Worm (Caenorhabditis elegans) whole organism, mixed stage, embryonic: ENCODE results near the gene F38A5.8.
"Not testable (repeated sequence)": the region's sequence is repeated elsewhere in the genome, so short reads cannot be mapped to it uniquely, and the experiment has no call there.

Experiments used
- M03D4.4 ChIP-seq: sonication (generic microtip); optimal IDR thresholded peaks from 2 replicates; lab custom pipeline; 2017; ENCODE audit warnings: mild to moderate bottlenecking, missing genetic modification characterization, missing compliant biosample characterization
- bed-3 ChIP-seq: fragments of 200-800 bp; sonication (Bioruptor generic); optimal IDR thresholded peaks from 3 replicates; lab custom pipeline; 2018; ENCODE audit warnings: mild to moderate bottlenecking, missing genetic modification characterization, moderate library complexity, missing compliant biosample characterization
- blmp-1 ChIP-seq: fragments of 150-350 bp; optimal IDR thresholded peaks from 2 replicates; lab custom pipeline; 2014; ENCODE audit warnings: missing biosample characterization, missing genetic modification characterization
- ceh-39 ChIP-seq: fragments of 150-350 bp; optimal IDR thresholded peaks from 2 replicates; lab custom pipeline; 2014; ENCODE audit warnings: missing biosample characterization, missing genetic modification characterization
- ceh-43 ChIP-seq: fragments of 200-800 bp; sonication (Bioruptor generic); optimal IDR thresholded peaks from 2 replicates; lab custom pipeline; 2018; ENCODE audit warnings: mild to moderate bottlenecking, missing genetic modification characterization, moderate library complexity, missing compliant biosample characterization
- ceh-83 ChIP-seq: fragments of 200-800 bp; sonication (Bioruptor generic); optimal IDR thresholded peaks from 2 replicates; lab custom pipeline; 2018; ENCODE audit warnings: mild to moderate bottlenecking, missing genetic modification characterization, missing compliant biosample characterization
- ces-1 ChIP-seq: fragments of 150-350 bp; optimal IDR thresholded peaks from 2 replicates; lab custom pipeline; 2014; ENCODE audit warnings: missing biosample characterization, missing genetic modification reagents, missing genetic modification characterization
- cnd-1 ChIP-seq: fragments of 200-800 bp; sonication (Bioruptor generic); optimal IDR thresholded peaks from 2 replicates; lab custom pipeline; 2018; ENCODE audit warnings: mild to moderate bottlenecking, missing genetic modification characterization, missing compliant biosample characterization
- drap-1 ChIP-seq: fragments of 200-800 bp; sonication (Bioruptor generic); optimal IDR thresholded peaks from 3 replicates; lab custom pipeline; 2018; ENCODE audit warnings: mild to moderate bottlenecking, missing genetic modification characterization, missing compliant biosample characterization
- elt-1 ChIP-seq: sonication (generic microtip); optimal IDR thresholded peaks from 2 replicates; lab custom pipeline; 2017; ENCODE audit warnings: missing genetic modification characterization, mild to moderate bottlenecking, missing compliant biosample characterization, antibody characterized with exemption, moderate library complexity, borderline replicate concordance; ENCODE audit not compliant: insufficient read depth
- elt-3 ChIP-seq: fragments of 150-350 bp; optimal IDR thresholded peaks from 2 replicates; lab custom pipeline; 2014; ENCODE audit warnings: missing biosample characterization, missing genetic modification characterization
- flh-1 ChIP-seq: fragments of 200-800 bp; sonication (Bioruptor generic); optimal IDR thresholded peaks from 2 replicates; lab custom pipeline; 2018; ENCODE audit warnings: mild to moderate bottlenecking, missing genetic modification characterization, moderate library complexity, missing compliant biosample characterization
- ham-2 ChIP-seq: fragments of 200-800 bp; sonication (Bioruptor generic); optimal IDR thresholded peaks from 2 replicates; lab custom pipeline; 2018; ENCODE audit warnings: mild to moderate bottlenecking, missing genetic modification characterization, missing compliant biosample characterization
- hlh-1 ChIP-seq: fragments of 150-350 bp; optimal IDR thresholded peaks from 2 replicates; lab custom pipeline; 2014; ENCODE audit warnings: missing biosample characterization, missing genetic modification reagents, missing genetic modification characterization
- lin-13 ChIP-seq: fragments of 150-350 bp; optimal IDR thresholded peaks from 2 replicates; lab custom pipeline; 2014; ENCODE audit warnings: missing biosample characterization, missing genetic modification characterization
- lin-32 ChIP-seq: fragments of 200-800 bp; sonication (Bioruptor generic); optimal IDR thresholded peaks from 2 replicates; lab custom pipeline; 2018; ENCODE audit warnings: mild to moderate bottlenecking, missing genetic modification characterization, missing compliant biosample characterization
- lsy-2 ChIP-seq: fragments of 150-350 bp; optimal IDR thresholded peaks from 2 replicates; lab custom pipeline; 2014; ENCODE audit warnings: missing biosample characterization, missing genetic modification characterization
- mab-5 ChIP-seq: fragments of 150-350 bp; optimal IDR thresholded peaks from 2 replicates; lab custom pipeline; 2014; ENCODE audit warnings: missing biosample characterization, missing genetic modification characterization
- mep-1 ChIP-seq: fragments of 150-350 bp; optimal IDR thresholded peaks from 2 replicates; lab custom pipeline; 2017; ENCODE audit warnings: missing biosample characterization, missing genetic modification reagents, missing genetic modification characterization, inconsistent platforms
- nhr-2 ChIP-seq: fragments of 150-350 bp; optimal IDR thresholded peaks from 2 replicates; lab custom pipeline; 2014; ENCODE audit warnings: missing biosample characterization, missing genetic modification characterization
- nhr-28 ChIP-seq: fragments of 150-350 bp; optimal IDR thresholded peaks from 2 replicates; lab custom pipeline; 2014; ENCODE audit warnings: missing biosample characterization, missing genetic modification characterization
- nhr-76 ChIP-seq: sonication (generic microtip); optimal IDR thresholded peaks from 2 replicates; lab custom pipeline; 2017; ENCODE audit warnings: missing biosample characterization, missing genetic modification characterization
- pha-4 ChIP-seq: fragments of 150-350 bp; optimal IDR thresholded peaks from 2 replicates; lab custom pipeline; 2018; ENCODE audit warnings: missing biosample characterization, missing genetic modification reagents, missing genetic modification characterization
- sem-2 ChIP-seq: fragments of 200-800 bp; sonication (Bioruptor generic); optimal IDR thresholded peaks from 2 replicates; lab custom pipeline; 2018; ENCODE audit warnings: mild to moderate bottlenecking, missing genetic modification characterization, missing compliant biosample characterization
- sptf-1 ChIP-seq: sonication (generic microtip); optimal IDR thresholded peaks from 2 replicates; lab custom pipeline; 2017; ENCODE audit warnings: mild to moderate bottlenecking, missing genetic modification characterization, moderate library complexity, missing compliant biosample characterization
- unc-39 ChIP-seq: fragments of 150-350 bp; optimal IDR thresholded peaks from 2 replicates; lab custom pipeline; 2014; ENCODE audit warnings: missing biosample characterization, missing genetic modification characterization
- zip-8 ChIP-seq: fragments of 150-350 bp; optimal IDR thresholded peaks from 2 replicates; lab custom pipeline; 2014; ENCODE audit warnings: missing biosample characterization, missing genetic modification characterization
- ztf-11 ChIP-seq: fragments of 150-350 bp; optimal IDR thresholded peaks from 2 replicates; lab custom pipeline; 2014; ENCODE audit warnings: missing biosample characterization, missing genetic modification characterization

Gene F38A5.8

DNA sequence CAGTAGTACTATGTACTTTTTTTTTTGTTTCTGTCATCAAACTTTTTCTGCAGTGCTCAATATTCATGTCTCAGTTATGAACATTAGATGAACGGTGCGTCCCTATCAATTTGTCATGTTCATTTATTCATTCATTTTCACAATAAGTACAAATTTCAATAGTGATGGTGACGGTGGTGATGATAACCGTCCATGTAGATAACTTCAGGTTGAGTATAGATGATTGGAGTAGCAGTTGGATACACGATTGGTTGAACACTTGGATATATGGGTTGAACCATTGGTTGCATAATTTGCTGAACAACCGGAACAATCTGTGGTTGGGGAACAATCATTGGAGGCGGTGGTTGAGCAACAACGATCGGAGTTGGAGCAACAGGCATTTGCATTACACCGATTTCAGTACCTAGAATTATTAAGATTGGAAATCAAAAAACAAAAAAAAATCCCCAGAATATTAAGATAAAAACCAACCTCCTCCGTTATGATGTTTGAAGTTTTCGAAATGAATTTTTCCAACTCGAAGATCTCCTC, 11.4 kb upstream of the F38A5.8 start:
- TF ChIP-seq ceh-43 (GFP tag; lab: Kevin White, UChicago) (no peak), ceh-83 (no peak), M03D4.4 (tag; lab: Kevin White, UChicago) (no peak), ceh-39 (tag; lab: Kevin White, UChicago) (no peak), lin-13 (no peak), blmp-1 (tag; lab: Kevin White, UChicago) (no peak), nhr-76 (tag; lab: Kevin White, UChicago) (no peak), flh-1 (GFP tag; lab: Kevin White, UChicago) (no peak), bed-3 (no peak), drap-1 (GFP tag; lab: Kevin White, UChicago) (no peak)

- TF ChIP-seq elt-1 (tag; lab: Kevin White, UChicago) (no peak), sptf-1 (tag; lab: Kevin White, UChicago) (no peak), nhr-2 (no peak), ceh-83 (no peak), elt-3 (tag; lab: Kevin White, UChicago) (no peak), flh-1 (GFP tag; lab: Kevin White, UChicago) (no peak), ham-2 (GFP tag; lab: Kevin White, UChicago) (no peak), ztf-11 (tag; lab: Kevin White, UChicago) (no peak), mab-5 (tag; lab: Kevin White, UChicago) (no peak), ces-1 (GFP tag; lab: Kevin White, UChicago) (no peak), ceh-39 (tag; lab: Kevin White, UChicago) (no peak), M03D4.4 (tag; lab: Kevin White, UChicago) (no peak), unc-39 (tag; lab: Kevin White, UChicago) (no peak), zip-8 (tag; lab: Kevin White, UChicago) (no peak), drap-1 (GFP tag; lab: Kevin White, UChicago) (no peak), lsy-2 (tag; lab: Kevin White, UChicago) (no peak), lin-32 (GFP tag; lab: Kevin White, UChicago) (no peak), sem-2 (no peak), ceh-43 (GFP tag; lab: Kevin White, UChicago) (no peak)
These were observed 9.5 kb upstream of the F38A5.8 start, which contains the start of the genes lec-11 and irld-7 for ce11 chrIV:6590029-6590428. Gene lec-11 (minus strand): TSS chrIV:6590154. Gene irld-7 (plus strand): TSS chrIV:6590360.

ce11 chrIV:6591010-6591746, 8.4 kb upstream of the F38A5.8 start, which contains the start of the genes nspb-1 and nspb-2:
Gene nspb-1 (minus strand): TSS chrIV:6591110.
Gene nspb-2 (plus strand): TSS chrIV:6591696.
- not testable (repeated sequence) for TF ChIP-seq hlh-1, mab-5, pha-4 (tag; lab: Kevin White, UChicago)

ce11 chrIV:6594871-6595270, 4.7 kb upstream of the F38A5.8 start, which contains the start of gene nspb-3:
Gene nspb-3 (minus strand): TSS chrIV:6594971.
- not testable (repeated sequence) for TF ChIP-seq M03D4.4, zip-8, nhr-28 (tag; lab: Kevin White, UChicago)

ce11 chrIV:6595912-6596311, 3.6 kb upstream of the F38A5.8 start, which contains the start of gene F38A5.22:
Gene F38A5.22 (minus strand): TSS chrIV:6595940.
- TF ChIP-seq mep-1 (tag; lab: Kevin White, UChicago) (no peak), cnd-1 (no peak), elt-1 (tag; lab: Kevin White, UChicago) (no peak), elt-3 (tag; lab: Kevin White, UChicago) (no peak), ceh-39 (tag; lab: Kevin White, UChicago) (no peak)
- TF ChIP-seq, all 35 proteins: peak for 0
